Worm (Caenorhabditis elegans) whole organism, late embryonic: ENCODE data around the gene Y94A7B.11.

Experiments
- ceh-24 ChIP-seq: sonication (generic microtip); optimal IDR thresholded peaks from 2 replicates; lab custom pipeline; 2016; ENCODE audit warnings: mild to moderate bottlenecking, missing genetic modification characterization, missing compliant biosample characterization
- ceh-34 ChIP-seq: sonication (generic microtip); optimal IDR thresholded peaks from 2 replicates; lab custom pipeline; 2016; ENCODE audit warnings: mild to moderate bottlenecking, missing genetic modification characterization, missing compliant biosample characterization
- dmd-4 ChIP-seq: sonication (generic microtip); optimal IDR thresholded peaks from 2 replicates; lab custom pipeline; 2016; ENCODE audit warnings: borderline replicate concordance, missing genetic modification characterization, missing compliant biosample characterization
- elt-2 ChIP-seq: sonication (generic microtip); optimal IDR thresholded peaks from 2 replicates; lab custom pipeline; 2016; ENCODE audit warnings: missing genetic modification reagents, missing genetic modification characterization, missing compliant biosample characterization
- pag-3 ChIP-seq: sonication (generic microtip); optimal IDR thresholded peaks from 2 replicates; lab custom pipeline; 2016; ENCODE audit warnings: missing compliant biosample characterization, missing genetic modification characterization, borderline replicate concordance

ce11 chrV:17777127-17777526 lies 25.3 kb downstream of the Y94A7B.11 start, which contains the start of gene ddo-1:
- TF ChIP-seq ceh-34 (tag; lab: Kevin White, UChicago) (no peak), ceh-24 (no peak), dmd-4 (no peak), pag-3 (tag; lab: Kevin White, UChicago) (no peak), elt-2 (tag; lab: Kevin White, UChicago) (no peak)
